ENCODE assay signal across 1 worm cellular context in the genomic region with DNA sequence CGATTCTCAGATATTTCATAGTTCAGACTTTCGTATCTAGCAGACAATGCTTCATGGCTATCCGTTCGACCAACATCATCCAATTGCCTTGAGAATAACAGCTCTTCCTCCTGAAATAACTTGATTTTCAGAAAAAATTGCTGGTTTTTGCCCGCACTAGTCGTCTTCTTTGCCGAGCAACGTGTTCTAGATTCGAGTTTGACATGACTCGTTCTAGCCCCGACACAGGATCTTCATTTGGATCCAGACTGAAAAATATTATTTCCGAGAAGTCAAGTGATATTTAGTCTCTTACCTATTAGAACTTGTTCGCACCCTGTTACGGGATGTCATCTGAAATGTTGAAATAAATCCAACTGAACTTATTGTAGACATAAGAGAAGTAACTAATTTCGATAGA.
TF ChIP-seq lines count a peak whose summit lies in the region.

A gene (minus strand): TSS at position 333 of the 400 bp plus-strand sequence.

TF ChIP-seq in whole organism, L4 larva, 104 proteins besides CTCF, POLR2A, EP300 and RAD21 (continued from another document):
- TF ChIP-seq nhr-77 (tag; optimal IDR thresholded peaks at IDR 0.05; lab: Kevin White, UChicago) (no peak), ceh-20 (GFP tag; IDR thresholded peaks at IDR 0.05; lab: Robert Waterston, UW) (no peak), D1046.2 (GFP tag; IDR thresholded peaks at IDR 0.05; lab: Robert Waterston, UW) (0 out of 2 replicates have a peak, but pooled peaks have one; percentile 66), vab-7 (GFP tag; IDR thresholded peaks at IDR 0.05; lab: Robert Waterston, UW) (no peak), mdt-29 (GFP tag; IDR thresholded peaks at IDR 0.05; lab: Robert Waterston, UW) (no peak), Y105C5A.15 (GFP tag; IDR thresholded peaks at IDR 0.05; lab: Robert Waterston, UW) (no peak), sdz-12 (GFP tag; optimal IDR thresholded peaks at IDR 0.05; lab: Kevin White, UChicago) (no peak), ceh-32 (tag; optimal IDR thresholded peaks at IDR 0.05; lab: Kevin White, UChicago; ENCODE audit: poor library complexity) (no peak), madf-5 (GFP tag; IDR thresholded peaks at IDR 0.05; lab: Robert Waterston, UW) (no peak), F37D6.2 (tag; optimal IDR thresholded peaks at IDR 0.05; lab: Kevin White, UChicago) (no peak), php-3 (GFP tag; IDR thresholded peaks at IDR 0.05; lab: Robert Waterston, UW) (no peak), jun-1 (tag; optimal IDR thresholded peaks at IDR 0.05; lab: Kevin White, UChicago) (no peak), dve-1 (tag; optimal IDR thresholded peaks at IDR 0.05; lab: Kevin White, UChicago; ENCODE audit: insufficient read depth) (peak; percentile 24), ZK337.2 (GFP tag; IDR thresholded peaks at IDR 0.05; lab: Robert Waterston, UW) (no peak), nhr-48 (tag; optimal IDR thresholded peaks at IDR 0.05; lab: Kevin White, UChicago) (no peak), F10B5.3 (tag; optimal IDR thresholded peaks at IDR 0.05; lab: Kevin White, UChicago) (no peak), pha-4 (GFP tag; IDR thresholded peaks at IDR 0.05; lab: Robert Waterston, UW) (no peak), pha-4 (tag; optimal IDR thresholded peaks at IDR 0.05; lab: Kevin White, UChicago) (no peak), ceh-28 (tag; optimal IDR thresholded peaks at IDR 0.05; lab: Kevin White, UChicago) (no peak), tra-1 (GFP tag; IDR thresholded peaks at IDR 0.05; lab: Robert Waterston, UW) (no peak), egl-43 (GFP tag; IDR thresholded peaks at IDR 0.05; lab: Robert Waterston, UW) (0 out of 2 replicates have a peak, but pooled peaks have one; percentile 34), gei-8 (GFP tag; optimal IDR thresholded peaks at IDR 0.05; lab: Kevin White, UChicago) (no peak), zip-2 (tag; optimal IDR thresholded peaks at IDR 0.05; lab: Kevin White, UChicago) (no peak), nhr-237 (tag; optimal IDR thresholded peaks at IDR 0.05; lab: Kevin White, UChicago) (no peak), ama-1 (optimal IDR thresholded peaks at IDR 0.05; lab: Kevin White, UChicago) (peak; percentile 71), T26A8.4 (GFP tag; IDR thresholded peaks at IDR 0.05; lab: Robert Waterston, UW) (0 out of 2 replicates have a peak, but pooled peaks have one; percentile 36)
